Worm (Caenorhabditis elegans) whole organism, L4 larva: Measurements from ENCODE around the gene C07G1.7.

Source experiments
- T26A8.4 ChIP-seq: fragments of 200-800 bp; sonication (Bioruptor generic); IDR thresholded peaks from 2 replicates; pipeline ENCODE4 v1.3.6; 2022; ENCODE audit warnings: missing genetic modification characterization, missing compliant biosample characterization
- Y48G9A.11 ChIP-seq: fragments of 200-800 bp; sonication (Bioruptor generic); IDR thresholded peaks from 2 replicates; pipeline ENCODE4 v1.3.6; 2022; ENCODE audit warnings: missing genetic modification reagents, missing genetic modification characterization, missing compliant biosample characterization
- Y5F2A.4 ChIP-seq: fragments of 200-800 bp; sonication (Bioruptor generic); optimal IDR thresholded peaks from 2 replicates; lab custom pipeline; 2018; ENCODE audit warnings: mild to moderate bottlenecking, missing genetic modification characterization, missing compliant biosample characterization
- Y75B8A.6 ChIP-seq: fragments of 200-800 bp; sonication (Bioruptor generic); IDR thresholded peaks from 2 replicates; pipeline ENCODE4 v1.3.6; 2022; ENCODE audit warnings: missing genetic modification reagents, missing genetic modification characterization, missing compliant biosample characterization
- ZK337.2 ChIP-seq: fragments of 200-800 bp; sonication (Bioruptor generic); IDR thresholded peaks from 2 replicates; pipeline ENCODE4 v1.3.6; 2022; ENCODE audit warnings: missing genetic modification reagents, missing genetic modification characterization, missing compliant biosample characterization
- ama-1 ChIP-seq: fragments of 150-350 bp; optimal IDR thresholded peaks from 2 replicates; lab custom pipeline; 2014; ENCODE audit warnings: inconsistent platforms, mixed read lengths
- attf-4 ChIP-seq: sonication (generic microtip); optimal IDR thresholded peaks from 3 replicates; lab custom pipeline; 2017; ENCODE audit warnings: missing biosample characterization, missing genetic modification characterization
- ceh-28 ChIP-seq: fragments of 150-350 bp; optimal IDR thresholded peaks from 2 replicates; lab custom pipeline; 2014; ENCODE audit warnings: missing biosample characterization, missing genetic modification reagents, missing genetic modification characterization
- ceh-44 ChIP-seq: fragments of 200-800 bp; sonication (Bioruptor generic); IDR thresholded peaks from 2 replicates; pipeline ENCODE4 v1.3.6; 2022; ENCODE audit warnings: missing genetic modification reagents, missing genetic modification characterization, missing compliant biosample characterization
- ceh-62 ChIP-seq: sonication (generic microtip); optimal IDR thresholded peaks from 2 replicates; lab custom pipeline; 2017; ENCODE audit warnings: missing biosample characterization, missing genetic modification characterization
- ces-1 ChIP-seq: fragments of 150-350 bp; sonication (generic microtip); optimal IDR thresholded peaks from 4 replicates; lab custom pipeline; 2014; ENCODE audit warnings: missing biosample characterization, missing genetic modification reagents, missing genetic modification characterization
- daf-16 ChIP-seq, 3 experiments: sonication (generic microtip); optimal IDR thresholded peaks; 2 replicates each; lab custom pipeline; 2016 to 2017; ENCODE audit warnings: missing genetic modification characterization in 3 of 3, missing genetic modification reagents in 3 of 3, mild to moderate bottlenecking in 2 of 3, missing compliant biosample characterization in 2 of 3, missing biosample characterization in 1 of 3, moderate library complexity in 1 of 3
- daf-19 ChIP-seq: fragments of 200-800 bp; sonication (Bioruptor generic); conservative IDR thresholded peaks from 2 replicates; pipeline ENCODE4 v1.3.6; 2022; ENCODE audit warnings: missing genetic modification characterization, missing compliant biosample characterization
- dmd-6 ChIP-seq: fragments of 200-800 bp; sonication (Bioruptor generic); IDR thresholded peaks from 2 replicates; pipeline ENCODE4 v1.3.6; 2022; ENCODE audit warnings: missing genetic modification reagents, missing genetic modification characterization, missing compliant biosample characterization
- dpl-1 ChIP-seq: fragments of 150-350 bp; optimal IDR thresholded peaks from 2 replicates; lab custom pipeline; 2014; ENCODE audit warnings: missing biosample characterization, missing genetic modification reagents, missing genetic modification characterization
- dve-1 ChIP-seq: sonication (generic microtip); optimal IDR thresholded peaks from 2 replicates; lab custom pipeline; 2017; ENCODE audit warnings: antibody characterized with exemption, mild to moderate bottlenecking, missing genetic modification characterization, missing compliant biosample characterization; ENCODE audit not compliant: insufficient read depth
- hlh-11 ChIP-seq: fragments of 200-800 bp; sonication (Bioruptor generic); optimal IDR thresholded peaks from 2 replicates; lab custom pipeline; 2018; ENCODE audit warnings: mild to moderate bottlenecking, missing genetic modification characterization, missing compliant biosample characterization
- hlh-30 ChIP-seq: sonication (generic microtip); optimal IDR thresholded peaks from 2 replicates; lab custom pipeline; 2017; ENCODE audit warnings: antibody characterized with exemption, mild to moderate bottlenecking, missing genetic modification characterization, missing compliant biosample characterization; ENCODE audit not compliant: insufficient read depth
- hmg-1.1 ChIP-seq: fragments of 200-800 bp; sonication (Bioruptor generic); IDR thresholded peaks from 2 replicates; pipeline ENCODE4 v1.3.6; 2022; ENCODE audit warnings: missing genetic modification reagents, missing genetic modification characterization, missing compliant biosample characterization
- jun-1 ChIP-seq: fragments of 150-350 bp; optimal IDR thresholded peaks from 2 replicates; lab custom pipeline; 2014; ENCODE audit warnings: missing biosample characterization, missing genetic modification reagents, missing genetic modification characterization
- lin-15B ChIP-seq: fragments of 150-350 bp; sonication (generic microtip); optimal IDR thresholded peaks from 3 replicates; lab custom pipeline; 2014; ENCODE audit warnings: missing biosample characterization, missing genetic modification characterization
- lin-29 ChIP-seq: fragments of 200-800 bp; sonication (Bioruptor generic); IDR thresholded peaks from 2 replicates; pipeline ENCODE4 v1.3.6; 2022; ENCODE audit warnings: missing genetic modification reagents, missing genetic modification characterization, missing compliant biosample characterization
- lin-38 ChIP-seq: fragments of 200-800 bp; sonication (Bioruptor generic); IDR thresholded peaks from 2 replicates; pipeline ENCODE4 v1.3.6; 2022; ENCODE audit warnings: missing genetic modification reagents, missing genetic modification characterization, missing compliant biosample characterization
- lsy-2 ChIP-seq, 2 experiments: fragments of 150-350 bp in 1 of 2; sonication (generic microtip) in 1 of 2; optimal IDR thresholded peaks; 2 replicates each; lab custom pipeline; 2014 to 2017; ENCODE audit warnings: missing biosample characterization in 2 of 2, missing genetic modification characterization in 2 of 2
- mdl-1 ChIP-seq, 2 experiments: fragments of 150-350 bp in 1 of 2; sonication (generic microtip) in 1 of 2; optimal IDR thresholded peaks; 2 replicates each; lab custom pipeline; 2014 to 2017; ENCODE audit warnings: missing biosample characterization in 2 of 2, missing genetic modification characterization in 2 of 2
- mxl-2 ChIP-seq: fragments of 200-800 bp; sonication (Bioruptor generic); conservative IDR thresholded peaks from 2 replicates; pipeline ENCODE4 v1.3.6; 2022; ENCODE audit warnings: missing genetic modification reagents, missing genetic modification characterization, missing compliant biosample characterization
- mxl-3 ChIP-seq: fragments of 200-800 bp; sonication (Bioruptor generic); optimal IDR thresholded peaks from 2 replicates; lab custom pipeline; 2018; ENCODE audit warnings: mild to moderate bottlenecking, missing genetic modification characterization, missing compliant biosample characterization
- nhr-10 ChIP-seq: fragments of 150-350 bp; optimal IDR thresholded peaks from 2 replicates; lab custom pipeline; 2014; ENCODE audit warnings: missing biosample characterization, missing genetic modification characterization
- nhr-11 ChIP-seq: fragments of 150-350 bp; optimal IDR thresholded peaks from 2 replicates; lab custom pipeline; 2014; ENCODE audit warnings: missing biosample characterization, missing genetic modification characterization
- nhr-237 ChIP-seq: sonication (generic microtip); optimal IDR thresholded peaks from 2 replicates; lab custom pipeline; 2017; ENCODE audit warnings: missing biosample characterization, missing genetic modification characterization
- nhr-28 ChIP-seq: fragments of 150-350 bp; optimal IDR thresholded peaks from 2 replicates; lab custom pipeline; 2014; ENCODE audit warnings: missing biosample characterization, missing genetic modification characterization
- nhr-77 ChIP-seq: fragments of 150-350 bp; optimal IDR thresholded peaks from 2 replicates; lab custom pipeline; 2014; ENCODE audit warnings: missing biosample characterization, missing genetic modification characterization
- pha-4 ChIP-seq, 2 experiments: fragments of 150-350 bp in 1 of 2; fragments of 200-800 bp in 1 of 2; sonication (Bioruptor generic) in 1 of 2; IDR thresholded peaks in 1 of 2; optimal IDR thresholded peaks in 1 of 2; 2 replicates each; pipeline versions ENCODE4 v1.3.6 to Lab custom; 2014 to 2022; ENCODE audit warnings: missing genetic modification characterization in 2 of 2, missing genetic modification reagents in 2 of 2, missing biosample characterization in 1 of 2, missing compliant biosample characterization in 1 of 2
- pqm-1 ChIP-seq: sonication (generic microtip); optimal IDR thresholded peaks from 2 replicates; lab custom pipeline; 2017; ENCODE audit warnings: missing biosample characterization, missing genetic modification characterization
- spr-1 ChIP-seq: sonication (generic microtip); optimal IDR thresholded peaks from 2 replicates; lab custom pipeline; 2016; ENCODE audit warnings: mild to moderate bottlenecking, missing genetic modification characterization, missing compliant biosample characterization
- tag-97 ChIP-seq: fragments of 200-800 bp; sonication (Bioruptor generic); IDR thresholded peaks from 2 replicates; pipeline ENCODE4 v1.3.6; 2022; ENCODE audit warnings: missing genetic modification characterization, missing compliant biosample characterization
- unc-39 ChIP-seq: sonication (generic microtip); optimal IDR thresholded peaks from 2 replicates; lab custom pipeline; 2017; ENCODE audit warnings: missing biosample characterization, missing genetic modification characterization
- unc-62 ChIP-seq, 3 experiments: fragments of 150-350 bp in 1 of 3; sonication (generic microtip); optimal IDR thresholded peaks in 2 of 3; peaks in 1 of 3; 1 replicate in 1 of 3; 2 replicates in 2 of 3; lab custom pipeline; 2014 to 2017; ENCODE audit warnings: missing biosample characterization in 3 of 3, missing genetic modification characterization in 3 of 3, missing genetic modification reagents in 3 of 3, missing genotype in 1 of 3
- zfp-2 ChIP-seq: sonication (generic microtip); optimal IDR thresholded peaks from 2 replicates; lab custom pipeline; 2016; ENCODE audit warnings: mild to moderate bottlenecking, missing genetic modification characterization, missing compliant biosample characterization
- zfp-3 ChIP-seq: fragments of 200-800 bp; sonication (Bioruptor generic); conservative IDR thresholded peaks from 2 replicates; pipeline ENCODE4 v1.3.6; 2022; ENCODE audit warnings: missing genetic modification reagents, missing genetic modification characterization, missing compliant biosample characterization
- zip-2 ChIP-seq: fragments of 150-350 bp; optimal IDR thresholded peaks from 2 replicates; lab custom pipeline; 2014; ENCODE audit warnings: missing biosample characterization, missing genetic modification characterization
- ztf-11 ChIP-seq: fragments of 150-350 bp; optimal IDR thresholded peaks from 2 replicates; lab custom pipeline; 2014; ENCODE audit warnings: missing biosample characterization, missing genetic modification characterization

The C07G1.7 gene

DNA sequence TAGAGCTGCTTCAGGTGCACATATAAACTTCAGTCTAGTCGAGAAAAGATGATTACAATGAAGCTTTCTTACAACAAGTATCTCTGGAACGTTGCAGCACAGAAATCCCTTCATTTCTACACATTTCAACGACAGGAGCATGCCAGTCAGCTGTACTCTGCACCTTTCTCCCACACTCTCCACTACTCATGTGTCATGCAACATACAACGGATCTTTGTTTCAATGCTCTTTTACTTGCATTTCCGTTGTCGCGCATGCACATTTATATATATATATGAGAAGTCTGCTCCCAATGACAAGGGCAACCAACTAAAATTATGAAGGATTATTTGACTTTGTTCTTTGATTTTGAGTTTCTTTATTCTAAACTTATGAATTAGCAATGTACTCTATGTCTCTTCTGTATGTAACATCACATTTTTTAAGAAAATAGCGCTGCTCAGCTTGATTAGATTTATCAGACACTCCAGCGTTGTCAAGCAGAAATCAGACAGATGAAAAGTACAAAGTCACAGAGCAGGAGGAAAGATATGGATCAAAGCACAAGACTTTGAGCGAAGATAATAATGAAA lies 23.6 kb upstream of the C07G1.7 start:
- peak in 1 of 2 experiments; percentile 94 for TF ChIP-seq unc-62 (GFP tag; optimal IDR thresholded peaks at IDR 0.05 in 1 of 2; lab: Kevin White, UChicago)
- TF ChIP-seq unc-62 (tag; optimal IDR thresholded peaks at IDR 0.05; lab: Kevin White, UChicago), result no peak
- TF ChIP-seq Y5F2A.4, result no peak
- no peak for TF ChIP-seq attf-4 (tag; lab: Kevin White, UChicago)
- TF ChIP-seq lsy-2 (tag; optimal IDR thresholded peaks at IDR 0.05; lab: Kevin White, UChicago), result no peak
- TF ChIP-seq hlh-30 (tag; lab: Kevin White, UChicago), result peak; percentile 14

- TF ChIP-seq nhr-10 (tag; lab: Kevin White, UChicago) (peak; percentile 19), attf-4 (tag; lab: Kevin White, UChicago) (no peak), dmd-6 (peak; percentile 62), pqm-1 (peak; percentile 60), dve-1 (tag; lab: Kevin White, UChicago) (peak; percentile 25), nhr-77 (tag; lab: Kevin White, UChicago) (peak; percentile 50), daf-16 (GFP tag; optimal IDR thresholded peaks at IDR 0.05; lab: Kevin White, UChicago) (no peak), daf-16 (tag; optimal IDR thresholded peaks at IDR 0.05; lab: Kevin White, UChicago) (peak; percentile 58), mxl-3 (GFP tag; lab: Kevin White, UChicago) (peak; percentile 51), mdl-1 (tag; optimal IDR thresholded peaks at IDR 0.05; lab: Kevin White, UChicago) (peak in 1 of 2 experiments; percentile 83), nhr-28 (tag; lab: Kevin White, UChicago) (peak; percentile 84), hlh-30 (tag; lab: Kevin White, UChicago) (peak; percentile 67), lin-38 (GFP tag; lab: Robert Waterston, UW) (no peak), T26A8.4 (GFP tag; lab: Robert Waterston, UW) (no peak), hlh-11 (tag; lab: Kevin White, UChicago) (peak; percentile 43)
Measured at ce11 chrIV:8234088-8234496, 22.4 kb upstream of the C07G1.7 start.

DNA sequence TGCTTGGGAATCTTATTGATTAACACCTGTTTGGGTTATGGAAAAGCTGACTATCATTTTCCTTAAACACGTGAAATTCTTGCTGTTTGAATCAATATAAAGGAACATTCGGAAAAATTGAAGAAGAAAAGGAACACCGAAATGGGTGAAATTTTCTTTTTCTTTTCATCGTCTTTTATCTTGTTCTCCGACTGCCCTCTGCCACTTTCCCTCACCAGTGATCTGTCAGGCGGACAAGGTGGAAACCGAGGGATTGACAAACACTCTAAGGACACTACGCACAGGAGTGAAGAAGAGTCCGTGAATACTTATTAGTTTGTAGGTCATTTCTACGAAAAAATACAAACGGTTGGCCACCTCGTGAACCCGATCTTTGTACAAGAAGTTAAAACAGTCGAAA lies 21.6 kb upstream of the C07G1.7 start:
- TF ChIP-seq hlh-11 (tag; lab: Kevin White, UChicago) (peak; percentile 9), hlh-30 (tag; lab: Kevin White, UChicago) (peak; percentile 17), nhr-237 (tag; lab: Kevin White, UChicago) (no peak), hmg-1.1 (no peak), daf-19 (GFP tag; lab: Robert Waterston, UW) (no peak), nhr-10 (tag; lab: Kevin White, UChicago) (no peak)

- TF ChIP-seq ceh-28 (tag; lab: Kevin White, UChicago), result no peak
- TF ChIP-seq mxl-2 (GFP tag; lab: Robert Waterston, UW), result no peak
- no peak for TF ChIP-seq ceh-44 (GFP tag; lab: Robert Waterston, UW)
- TF ChIP-seq lsy-2 (tag; optimal IDR thresholded peaks at IDR 0.05; lab: Kevin White, UChicago), result peak in 1 of 2 experiments; percentile 38
- TF ChIP-seq lin-15B (tag; lab: Kevin White, UChicago), result no peak
- TF ChIP-seq tag-97 (GFP tag; lab: Robert Waterston, UW), result no peak
- TF ChIP-seq daf-19 (GFP tag; lab: Robert Waterston, UW), result no peak
- no peak for TF ChIP-seq zfp-2 (tag; lab: Kevin White, UChicago)
- no peak for TF ChIP-seq ama-1
- no peak for TF ChIP-seq dve-1 (tag; lab: Kevin White, UChicago)
- no peak for TF ChIP-seq ZK337.2
- no peak for TF ChIP-seq Y48G9A.11
- TF ChIP-seq jun-1 (tag; lab: Kevin White, UChicago), result no peak
- peak; percentile 25 for TF ChIP-seq hlh-11 (tag; lab: Kevin White, UChicago)
- TF ChIP-seq lin-29 (GFP tag; lab: Robert Waterston, UW), result no peak
- TF ChIP-seq ceh-62, result no peak
- TF ChIP-seq dpl-1 (GFP tag; lab: Kevin White, UChicago), result no peak
- TF ChIP-seq ces-1, result no peak
- TF ChIP-seq nhr-11, result peak; percentile 22
- TF ChIP-seq hlh-30 (tag; lab: Kevin White, UChicago), result peak; percentile 95
- TF ChIP-seq Y75B8A.6 (GFP tag; lab: Robert Waterston, UW), result no peak
- TF ChIP-seq ztf-11 (tag; lab: Kevin White, UChicago), result no peak
- TF ChIP-seq spr-1 (tag; lab: Kevin White, UChicago), result no peak
- TF ChIP-seq nhr-77 (tag; lab: Kevin White, UChicago), result peak; percentile 19
- TF ChIP-seq zip-2 (tag; lab: Kevin White, UChicago), result no peak
- no peak for TF ChIP-seq unc-39 (tag; lab: Kevin White, UChicago)
- no peak for TF ChIP-seq pha-4 (GFP tag; IDR thresholded peaks at IDR 0.05; lab: Robert Waterston, UW)
- no peak for TF ChIP-seq pha-4 (tag; optimal IDR thresholded peaks at IDR 0.05; lab: Kevin White, UChicago)
- no peak for TF ChIP-seq zfp-3 (GFP tag; lab: Robert Waterston, UW)
- peak; percentile 81 for TF ChIP-seq mxl-3 (GFP tag; lab: Kevin White, UChicago)
Measured at ce11 chrIV:8232428-8232827, 20.8 kb upstream of the C07G1.7 start.
